Worm (Caenorhabditis elegans): ENCODE measurements around the gene paf-2.
A peak's percentile ranks its signal among the peaks of the same experiment; 100 is the strongest.

Gene paf-2

ce11 chrX:4307559-4308005, 10.0 kb upstream of the paf-2 start (continued):
- TF ChIP-seq nhr-111 (GFP tag; optimal IDR thresholded peaks at IDR 0.05) (no peak), R02D3.7 (tag; optimal IDR thresholded peaks at IDR 0.05) (no peak), Y105C5A.15 (GFP tag; IDR thresholded peaks at IDR 0.05) (no peak), nhr-237 (tag; optimal IDR thresholded peaks at IDR 0.05) (no peak), ceh-82 (tag; optimal IDR thresholded peaks at IDR 0.05) (no peak), mep-1 (tag; optimal IDR thresholded peaks at IDR 0.05) (peak; percentile 62), hmg-1.1 (GFP tag; IDR thresholded peaks at IDR 0.05) (peak; percentile 65), mxl-3 (GFP tag; optimal IDR thresholded peaks at IDR 0.05) (peak; percentile 28), snpc-4 (tag; optimal IDR thresholded peaks at IDR 0.05) (no peak), set-16 (GFP tag; IDR thresholded peaks at IDR 0.05) (no peak), nhr-28 (tag; optimal IDR thresholded peaks at IDR 0.05) (peak; percentile 52), spr-1 (tag; optimal IDR thresholded peaks at IDR 0.05) (no peak), pqm-1 (tag; optimal IDR thresholded peaks at IDR 0.05) (no peak), dmd-8 (GFP tag; IDR thresholded peaks at IDR 0.05) (no peak), lsy-2 (tag; optimal IDR thresholded peaks at IDR 0.05) (no peak), T20F7.1 (GFP tag; optimal IDR thresholded peaks at IDR 0.05) (no peak), zip-11 (GFP tag; IDR thresholded peaks at IDR 0.05) (no peak), mdt-29 (GFP tag; IDR thresholded peaks at IDR 0.05) (no peak), lin-15B (tag; optimal IDR thresholded peaks at IDR 0.05) (no peak), fos-1 (tag; optimal IDR thresholded peaks at IDR 0.05) (no peak), mdl-1 (tag; optimal IDR thresholded peaks at IDR 0.05) (no peak), nhr-41 (GFP tag; IDR thresholded peaks at IDR 0.05) (no peak), nhr-48 (tag; optimal IDR thresholded peaks at IDR 0.05) (no peak), ceh-62 (tag; optimal IDR thresholded peaks at IDR 0.05) (no peak), saeg-2 (GFP tag; IDR thresholded peaks at IDR 0.05) (no peak), lin-39 (tag; optimal IDR thresholded peaks at IDR 0.05) (no peak), nhr-11 (tag; optimal IDR thresholded peaks at IDR 0.05) (no peak), Y75B8A.6 (GFP tag; IDR thresholded peaks at IDR 0.05) (no peak), hlh-11 (tag; optimal IDR thresholded peaks at IDR 0.05) (no peak), ceh-20 (GFP tag; IDR thresholded peaks at IDR 0.05) (peak; percentile 34; the same call in 1 of the 2 replicates), zag-1 (tag; optimal IDR thresholded peaks at IDR 0.05) (no peak), T26A8.4 (GFP tag; IDR thresholded peaks at IDR 0.05) (no peak), attf-4 (tag; optimal IDR thresholded peaks at IDR 0.05) (no peak), daf-8 (GFP tag; IDR thresholded peaks at IDR 0.05) (no peak), ztf-11 (tag; optimal IDR thresholded peaks at IDR 0.05) (no peak), unc-62 (GFP tag; optimal IDR thresholded peaks at IDR 0.05 in 1 of 2) (no peak), unc-62 (tag; optimal IDR thresholded peaks at IDR 0.05) (no peak), cey-2 (tag; optimal IDR thresholded peaks at IDR 0.05; ENCODE audit: borderline replicate concordance, insufficient read depth) (no peak), php-3 (GFP tag; IDR thresholded peaks at IDR 0.05) (no peak), unc-130 (GFP tag; optimal IDR thresholded peaks at IDR 0.05) (no peak), aha-1 (tag) (peak; percentile 43), dve-1 (tag; optimal IDR thresholded peaks at IDR 0.05; ENCODE audit: insufficient read depth) (no peak), unc-39 (tag; optimal IDR thresholded peaks at IDR 0.05) (no peak), nhr-6 (tag; optimal IDR thresholded peaks at IDR 0.05) (no peak), lin-29 (GFP tag; IDR thresholded peaks at IDR 0.05) (no peak), duxl-1 (tag; optimal IDR thresholded peaks at IDR 0.05; ENCODE audit: poor library complexity) (no peak), Y48G9A.11 (GFP tag; IDR thresholded peaks at IDR 0.05) (no peak), dmd-6 (GFP tag; IDR thresholded peaks at IDR 0.05) (peak; percentile 44; the same call in 1 of the 2 replicates), nhr-76 (tag; optimal IDR thresholded peaks at IDR 0.05) (no peak), nhr-77 (tag; optimal IDR thresholded peaks at IDR 0.05) (no peak), tra-1 (GFP tag; IDR thresholded peaks at IDR 0.05) (no peak), lin-13 (GFP tag; optimal IDR thresholded peaks at IDR 0.05) (no peak), snpc-1.2 (GFP tag; IDR thresholded peaks at IDR 0.05) (no peak), mes-2 (tag; optimal IDR thresholded peaks at IDR 0.05; ENCODE audit: poor library complexity, severe bottlenecking) (no peak)

All from whole organism, L4 larva.